Worm (Caenorhabditis elegans) whole organism, L3 larva: ENCODE data around the gene cog-1.

Experiments used
- R02D3.7 ChIP-seq: fragments of 150-350 bp; optimal IDR thresholded peaks from 2 replicates; lab custom pipeline; 2014; ENCODE audit warnings: missing biosample characterization, missing genetic modification characterization
- ZK546.5 ChIP-seq: sonication (generic microtip); optimal IDR thresholded peaks from 2 replicates; lab custom pipeline; 2017; ENCODE audit warnings: missing biosample characterization, missing genetic modification characterization
- ama-1 ChIP-seq: fragments of 150-350 bp; optimal IDR thresholded peaks from 2 replicates; lab custom pipeline; 2018
- ceh-82 ChIP-seq: fragments of 150-350 bp; optimal IDR thresholded peaks from 2 replicates; lab custom pipeline; 2014; ENCODE audit warnings: missing biosample characterization, missing genetic modification characterization
- ceh-9 ChIP-seq: sonication (generic microtip); optimal IDR thresholded peaks from 2 replicates; lab custom pipeline; 2018; ENCODE audit warnings: missing biosample characterization, missing genetic modification characterization
- elt-1 ChIP-seq: fragments of 150-350 bp; optimal IDR thresholded peaks from 2 replicates; lab custom pipeline; 2014; ENCODE audit warnings: missing biosample characterization, missing genetic modification characterization
- elt-3 ChIP-seq, 3 experiments: fragments of 150-350 bp in 1 of 3; sonication (generic microtip) in 2 of 3; optimal IDR thresholded peaks; 2 replicates in 2 of 3; 4 replicates in 1 of 3; lab custom pipeline; 2014 to 2017; ENCODE audit warnings: missing biosample characterization in 3 of 3, missing genetic modification characterization in 3 of 3
- eor-1 ChIP-seq, 2 experiments: fragments of 150-350 bp; optimal IDR thresholded peaks; 2 replicates each; lab custom pipeline; 2014 to 2018; ENCODE audit warnings: missing biosample characterization in 2 of 2, missing genetic modification characterization in 2 of 2
- fkh-2 ChIP-seq: fragments of 150-350 bp; optimal IDR thresholded peaks from 2 replicates; lab custom pipeline; 2014; ENCODE audit warnings: missing biosample characterization, missing genetic modification reagents, missing genetic modification characterization
- fos-1 ChIP-seq: fragments of 150-350 bp; optimal IDR thresholded peaks from 2 replicates; lab custom pipeline; 2014; ENCODE audit warnings: missing biosample characterization, missing genetic modification characterization
- hmg-11 ChIP-seq: sonication (generic microtip); optimal IDR thresholded peaks from 2 replicates; lab custom pipeline; 2016; ENCODE audit warnings: missing genetic modification characterization, missing compliant biosample characterization
- jun-1 ChIP-seq: fragments of 150-350 bp; optimal IDR thresholded peaks from 2 replicates; lab custom pipeline; 2014; ENCODE audit warnings: missing biosample characterization, missing genetic modification reagents, missing genetic modification characterization
- lin-15B ChIP-seq: fragments of 150-350 bp; optimal IDR thresholded peaks from 2 replicates; lab custom pipeline; 2014; ENCODE audit warnings: missing biosample characterization, missing genetic modification characterization
- mdl-1 ChIP-seq: fragments of 150-350 bp; optimal IDR thresholded peaks from 2 replicates; lab custom pipeline; 2014; ENCODE audit warnings: missing biosample characterization, missing genetic modification characterization
- mml-1 ChIP-seq: fragments of 150-350 bp; sonication (generic microtip); optimal IDR thresholded peaks from 3 replicates; lab custom pipeline; 2014; ENCODE audit warnings: missing biosample characterization, missing genetic modification characterization
- nfya-1 ChIP-seq: sonication (generic microtip); optimal IDR thresholded peaks from 2 replicates; lab custom pipeline; 2017; ENCODE audit warnings: missing genetic modification characterization, mild to moderate bottlenecking, missing compliant biosample characterization, antibody characterized with exemption, moderate library complexity; ENCODE audit not compliant: insufficient read depth
- nhr-12 ChIP-seq: fragments of 150-350 bp; optimal IDR thresholded peaks from 2 replicates; lab custom pipeline; 2014; ENCODE audit warnings: missing biosample characterization, missing genetic modification characterization
- nhr-23 ChIP-seq: fragments of 150-350 bp; optimal IDR thresholded peaks from 2 replicates; lab custom pipeline; 2014; ENCODE audit warnings: missing biosample characterization, missing genetic modification reagents, missing genetic modification characterization
- nhr-237 ChIP-seq: fragments of 150-350 bp; optimal IDR thresholded peaks from 2 replicates; lab custom pipeline; 2014; ENCODE audit warnings: missing biosample characterization, missing genetic modification characterization
- nhr-25 ChIP-seq: sonication (generic microtip); optimal IDR thresholded peaks from 2 replicates; lab custom pipeline; 2017; ENCODE audit warnings: missing biosample characterization, missing genetic modification characterization
- nhr-28 ChIP-seq: fragments of 150-350 bp; optimal IDR thresholded peaks from 2 replicates; lab custom pipeline; 2014; ENCODE audit warnings: missing biosample characterization, missing genetic modification characterization
- nhr-43 ChIP-seq: sonication (generic microtip); optimal IDR thresholded peaks from 2 replicates; lab custom pipeline; 2016; ENCODE audit warnings: mild to moderate bottlenecking, missing genetic modification characterization, missing compliant biosample characterization; ENCODE audit not compliant: poor library complexity, severe bottlenecking
- nhr-76 ChIP-seq: fragments of 150-350 bp; sonication (generic microtip); optimal IDR thresholded peaks from 5 replicates; lab custom pipeline; 2014; ENCODE audit warnings: missing biosample characterization, missing genetic modification characterization
- nhr-77 ChIP-seq: fragments of 150-350 bp; optimal IDR thresholded peaks from 2 replicates; lab custom pipeline; 2014; ENCODE audit warnings: missing biosample characterization, missing genetic modification characterization
- pha-4 ChIP-seq: fragments of 150-350 bp; optimal IDR thresholded peaks from 2 replicates; lab custom pipeline; 2014; ENCODE audit warnings: missing biosample characterization, missing genetic modification reagents, missing genetic modification characterization
- sea-2 ChIP-seq: fragments of 150-350 bp; sonication (generic microtip); optimal IDR thresholded peaks from 4 replicates; lab custom pipeline; 2014; ENCODE audit warnings: missing biosample characterization, missing genetic modification reagents, missing genetic modification characterization
- skn-1 ChIP-seq: fragments of 150-350 bp; optimal IDR thresholded peaks from 2 replicates; lab custom pipeline; 2014; ENCODE audit warnings: missing biosample characterization, missing genetic modification characterization
- unc-39 ChIP-seq: sonication (generic microtip); optimal IDR thresholded peaks from 4 replicates; lab custom pipeline; 2017; ENCODE audit warnings: missing biosample characterization, missing genetic modification characterization
- unc-62 ChIP-seq: fragments of 150-350 bp; sonication (generic microtip); optimal IDR thresholded peaks from 4 replicates; lab custom pipeline; 2014; ENCODE audit warnings: missing biosample characterization, missing genetic modification reagents, missing genetic modification characterization
- zag-1 ChIP-seq: fragments of 150-350 bp; optimal IDR thresholded peaks from 2 replicates; lab custom pipeline; 2014; ENCODE audit warnings: missing biosample characterization, missing genetic modification characterization
- ztf-11 ChIP-seq: fragments of 150-350 bp; optimal IDR thresholded peaks from 2 replicates; lab custom pipeline; 2014; ENCODE audit warnings: missing biosample characterization, missing genetic modification characterization
- ztf-4 ChIP-seq: fragments of 150-350 bp; optimal IDR thresholded peaks from 2 replicates; lab custom pipeline; 2014; ENCODE audit warnings: missing biosample characterization, missing genetic modification characterization

cog-1 gene

DNA sequence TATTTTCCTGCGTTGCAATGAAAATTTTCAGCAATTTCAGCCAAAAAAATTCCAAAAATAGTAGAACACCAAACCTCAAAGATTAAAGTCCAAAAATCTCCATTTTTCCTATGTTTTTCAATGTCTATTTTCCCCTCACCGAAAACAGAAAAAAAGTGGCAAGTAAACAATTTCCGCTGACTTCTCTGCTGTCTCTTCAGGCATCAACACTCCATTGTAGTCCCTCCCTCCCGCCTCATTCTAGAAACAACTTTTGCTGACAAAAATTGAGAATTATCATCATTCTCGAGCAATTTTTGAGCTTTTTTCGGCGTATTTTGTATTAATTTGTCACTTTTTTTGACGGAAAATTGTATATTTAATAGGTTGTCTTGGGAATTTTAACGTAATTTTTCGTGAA lies 37.1 kb upstream of the cog-1 start:
- peak; percentile 49 for TF ChIP-seq skn-1

ce11 chrII:14866156-14866555 lies 36.1 kb upstream of the cog-1 start:
- TF ChIP-seq jun-1 (no peak), nhr-25 (tag; lab: Kevin White, UChicago) (no peak), nhr-12 (tag; lab: Kevin White, UChicago) (no peak), ZK546.5 (tag; lab: Kevin White, UChicago) (no peak), sea-2 (GFP tag; lab: Kevin White, UChicago) (no peak), ceh-82 (tag; lab: Kevin White, UChicago) (no peak), hmg-11 (tag; lab: Kevin White, UChicago) (no peak), nhr-237 (no peak), mml-1 (tag; lab: Kevin White, UChicago) (no peak)

ce11 chrII:14866668-14867067 lies 35.6 kb upstream of the cog-1 start, which contains the start of gene gpx-2:
Gene gpx-2, plus strand, starts transcription at chrII:14866766.
- TF ChIP-seq ama-1 (lab: Kevin White, UChicago) (peak; percentile 83), nhr-23 (tag; lab: Kevin White, UChicago) (no peak)

ce11 chrII:14867530-14867929 lies 34.8 kb upstream of the cog-1 start:
- TF ChIP-seq nhr-77 (tag; lab: Kevin White, UChicago), result no peak
- no peak for TF ChIP-seq nhr-25 (tag; lab: Kevin White, UChicago)
- TF ChIP-seq ztf-11 (tag; lab: Kevin White, UChicago), result no peak
- TF ChIP-seq lin-15B (tag; lab: Kevin White, UChicago), result no peak
- TF ChIP-seq unc-39, result no peak
- no peak for TF ChIP-seq jun-1
- no peak for TF ChIP-seq fos-1 (tag; lab: Kevin White, UChicago)
- no peak for TF ChIP-seq unc-62 (GFP tag; lab: Kevin White, UChicago)
- no peak for TF ChIP-seq ama-1 (lab: Kevin White, UChicago)
- TF ChIP-seq elt-1 (tag; lab: Kevin White, UChicago), result no peak
- TF ChIP-seq fkh-2 (tag; lab: Kevin White, UChicago), result no peak
- TF ChIP-seq pha-4 (tag; lab: Kevin White, UChicago), result no peak
- TF ChIP-seq sea-2 (GFP tag; lab: Kevin White, UChicago), result no peak
- no peak for TF ChIP-seq zag-1 (tag; lab: Kevin White, UChicago)
- TF ChIP-seq nhr-28 (tag; lab: Kevin White, UChicago), result no peak
- TF ChIP-seq nfya-1 (tag; lab: Kevin White, UChicago), result no peak
- TF ChIP-seq elt-3 (tag; optimal IDR thresholded peaks at IDR 0.05; lab: Kevin White, UChicago), result no peak
- no peak for TF ChIP-seq R02D3.7 (tag; lab: Kevin White, UChicago)
- no peak for TF ChIP-seq nhr-23 (tag; lab: Kevin White, UChicago)

DNA sequence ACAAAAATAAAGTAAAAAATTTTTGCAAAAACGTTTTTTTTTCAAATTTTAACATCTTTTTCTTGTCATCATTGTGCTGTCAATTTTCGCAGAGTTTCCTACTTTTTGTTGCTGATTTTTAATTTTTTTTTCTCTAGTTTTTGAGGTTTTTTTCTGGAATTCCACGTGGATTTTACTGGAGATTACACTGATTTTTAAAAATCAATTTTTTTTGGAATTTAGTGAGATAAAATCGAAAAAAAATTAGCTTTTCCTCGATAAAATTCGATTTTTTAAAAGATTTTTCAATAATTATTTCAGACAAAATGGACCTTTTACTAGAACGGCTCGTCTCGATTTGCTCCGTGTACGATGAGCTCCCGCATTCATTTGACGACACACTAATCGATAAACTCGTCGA lies 32.6 kb upstream of the cog-1 start, which contains the start of gene R05H10.3:
TSS of gene R05H10.3 (plus strand) at position 301 of the 400 bp plus-strand sequence.
- TF ChIP-seq ama-1 (lab: Kevin White, UChicago) (peak; percentile 3), ceh-9 (tag; lab: Kevin White, UChicago) (no peak)

- no peak for TF ChIP-seq ama-1 (lab: Kevin White, UChicago)
- no peak for TF ChIP-seq nfya-1 (tag; lab: Kevin White, UChicago)
- no peak for TF ChIP-seq lin-15B (tag; lab: Kevin White, UChicago)
- TF ChIP-seq fos-1 (tag; lab: Kevin White, UChicago), result no peak
- no peak for TF ChIP-seq mdl-1 (tag; lab: Kevin White, UChicago)
- TF ChIP-seq ztf-4, result no peak
- TF ChIP-seq unc-62 (GFP tag; lab: Kevin White, UChicago), result no peak
- no peak for TF ChIP-seq elt-3 (tag; optimal IDR thresholded peaks at IDR 0.05; lab: Kevin White, UChicago)
- no peak for TF ChIP-seq nhr-76 (tag; lab: Kevin White, UChicago)
- TF ChIP-seq ceh-82 (tag; lab: Kevin White, UChicago), result no peak
- no peak for TF ChIP-seq eor-1 (tag; optimal IDR thresholded peaks at IDR 0.05; lab: Kevin White, UChicago)
- no peak for TF ChIP-seq unc-39
- no peak for TF ChIP-seq jun-1
- TF ChIP-seq nhr-43 (tag; lab: Kevin White, UChicago), result no peak
Observed at ce11 chrII:14876737-14877203, 25.5 kb upstream of the cog-1 start, which contains the start of gene Y53F4A.2. Gene Y53F4A.2, minus strand, starts transcription at chrII:14877153.
